Fruit fly (Drosophila melanogaster) whole organism, adult: ENCODE results near the gene CG6652.
A peak's percentile ranks its signal among the peaks of the same experiment; 100 is the strongest.

Experiments
- CG11617 ChIP-seq: fragments of 200-800 bp; sonication (Bioruptor generic); optimal IDR thresholded peaks from 2 replicates; lab custom pipeline; 2017; ENCODE audit warnings: mild to moderate bottlenecking, missing biosample characterization, missing genetic modification reagents, missing genetic modification characterization
- CG12768 ChIP-seq: fragments of 200-800 bp; sonication (Bioruptor generic); optimal IDR thresholded peaks from 2 replicates; lab custom pipeline; 2017; ENCODE audit warnings: missing biosample characterization, missing genetic modification characterization, mild to moderate bottlenecking, moderate library complexity, missing genetic modification reagents
- CG14711 ChIP-seq: fragments of 200-800 bp; sonication (Bioruptor generic); optimal IDR thresholded peaks from 2 replicates; lab custom pipeline; 2018; ENCODE audit warnings: missing biosample characterization, mild to moderate bottlenecking, missing genetic modification characterization, moderate library complexity
- CG1620 ChIP-seq: fragments of 200-800 bp; sonication (Bioruptor generic); optimal IDR thresholded peaks from 2 replicates; lab custom pipeline; 2016; ENCODE audit warnings: missing biosample characterization, missing genetic modification characterization
- CG33017 ChIP-seq: fragments of 200-800 bp; sonication (Bioruptor generic); optimal IDR thresholded peaks from 2 replicates; lab custom pipeline; 2018; ENCODE audit warnings: missing biosample characterization, mild to moderate bottlenecking, missing genetic modification characterization, moderate library complexity
- CG5204 ChIP-seq: fragments of 200-800 bp; sonication (Bioruptor generic); optimal IDR thresholded peaks from 2 replicates; lab custom pipeline; 2016; ENCODE audit warnings: missing biosample characterization, missing genetic modification characterization
- CG7045 ChIP-seq: fragments of 200-800 bp; sonication (Bioruptor generic); optimal IDR thresholded peaks from 2 replicates; lab custom pipeline; 2017; ENCODE audit warnings: missing biosample characterization, mild to moderate bottlenecking, missing genetic modification characterization
- CG7101 ChIP-seq: fragments of 200-800 bp; sonication (Bioruptor generic); optimal IDR thresholded peaks from 2 replicates; lab custom pipeline; 2018; ENCODE audit warnings: missing biosample characterization, mild to moderate bottlenecking, missing genetic modification characterization, moderate library complexity
- Clk ChIP-seq: fragments of 200-800 bp; sonication (Bioruptor generic); optimal IDR thresholded peaks from 2 replicates; lab custom pipeline; 2017; ENCODE audit warnings: missing biosample characterization, missing genetic modification characterization
- Crg-1 ChIP-seq: fragments of 200-800 bp; sonication (Bioruptor generic); optimal IDR thresholded peaks from 2 replicates; lab custom pipeline; 2016; ENCODE audit warnings: missing biosample characterization, missing genetic modification characterization
- Hr96 ChIP-seq: fragments of 200-800 bp; sonication (Bioruptor generic); optimal IDR thresholded peaks from 2 replicates; lab custom pipeline; 2016; ENCODE audit warnings: missing biosample characterization, missing genetic modification characterization
- Mnt ChIP-seq: fragments of 200-800 bp; sonication (Bioruptor generic); optimal IDR thresholded peaks from 2 replicates; lab custom pipeline; 2016; ENCODE audit warnings: missing biosample characterization, mild to moderate bottlenecking, missing genetic modification characterization
- bab1 ChIP-seq: fragments of 200-800 bp; sonication (Bioruptor generic); optimal IDR thresholded peaks from 3 replicates; lab custom pipeline; 2019; ENCODE audit warnings: missing biosample characterization, mild to moderate bottlenecking, missing genetic modification characterization, moderate library complexity
- cic ChIP-seq: fragments of 200-800 bp; sonication (Bioruptor generic); optimal IDR thresholded peaks from 2 replicates; lab custom pipeline; 2017; ENCODE audit warnings: missing biosample characterization, mild to moderate bottlenecking, missing genetic modification characterization, moderate library complexity
- cnc ChIP-seq, 2 experiments: fragments of >200 bp; optimal IDR thresholded peaks; 2 replicates each; lab custom pipeline; 2017
- kay ChIP-seq: fragments of 200-800 bp; sonication (Bioruptor generic); peaks from one replicate; lab custom pipeline; 2016; ENCODE audit warnings: missing biosample characterization, missing genetic modification characterization, borderline replicate concordance
- ovo ChIP-seq: fragments of 200-800 bp; sonication (Bioruptor generic); optimal IDR thresholded peaks from 2 replicates; lab custom pipeline; 2016; ENCODE audit warnings: missing biosample characterization, missing genetic modification characterization
- pad ChIP-seq: fragments of 200-800 bp; sonication (Bioruptor generic); optimal IDR thresholded peaks from 3 replicates; lab custom pipeline; 2017; ENCODE audit warnings: missing biosample characterization, missing genetic modification characterization, mild to moderate bottlenecking, moderate library complexity, missing genetic modification reagents
- tj ChIP-seq: fragments of 200-800 bp; sonication (Bioruptor generic); optimal IDR thresholded peaks from 3 replicates; lab custom pipeline; 2017; ENCODE audit warnings: missing biosample characterization, mild to moderate bottlenecking, missing genetic modification characterization, moderate library complexity
- toe ChIP-seq: fragments of 200-800 bp; sonication (Bioruptor generic); optimal IDR thresholded peaks from 2 replicates; lab custom pipeline; 2016; ENCODE audit warnings: missing biosample characterization, missing genetic modification characterization

CG6652 gene

DNA sequence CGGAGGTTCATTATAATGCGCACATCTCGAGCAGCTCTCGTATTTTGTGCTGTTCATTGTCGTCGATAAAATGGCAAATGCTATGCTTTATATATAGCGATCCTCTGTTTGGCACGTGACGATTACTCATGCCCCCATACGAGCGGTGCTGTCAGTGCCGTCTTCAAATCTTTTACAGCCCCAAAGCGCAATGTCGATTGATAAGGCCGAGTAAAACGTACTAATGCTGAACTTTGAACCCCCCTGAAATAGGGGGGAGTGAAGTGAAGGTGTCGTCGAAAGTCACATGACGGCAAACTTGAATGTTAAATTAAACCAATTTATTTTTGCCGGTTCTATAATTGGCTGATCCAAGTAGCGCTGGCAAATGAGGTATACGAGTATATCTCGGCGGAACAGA lies 22.4 kb downstream of the CG6652 start:
- no peak for TF ChIP-seq cnc (optimal IDR thresholded peaks at IDR 0.05; lab: Kevin White, UChicago)
- TF ChIP-seq Crg-1 (GFP tag; lab: Kevin White, UChicago) = peak; percentile 4
- peak; percentile 86 for TF ChIP-seq Hr96 (GFP tag; lab: Kevin White, UChicago)
- peak; percentile 64 for TF ChIP-seq Clk (GFP tag; lab: Kevin White, UChicago)
- peak; percentile 36 for TF ChIP-seq CG7101 (tag; lab: Kevin White, UChicago)
- peak; percentile 97 for TF ChIP-seq CG12768 (GFP tag; lab: Kevin White, UChicago)
- TF ChIP-seq Mnt (GFP tag; lab: Kevin White, UChicago) = peak; percentile 64
- TF ChIP-seq bab1 (GFP tag; lab: Kevin White, UChicago) = peak; percentile 15
- TF ChIP-seq tj (GFP tag; lab: Kevin White, UChicago) = peak; percentile 27
- peak; percentile 45 for TF ChIP-seq CG11617 (GFP tag; lab: Kevin White, UChicago)
- TF ChIP-seq CG33017 (tag; lab: Kevin White, UChicago) = peak; percentile 58
- no peak for TF ChIP-seq ovo (GFP tag; lab: Kevin White, UChicago)
- no peak for TF ChIP-seq kay
- TF ChIP-seq pad (GFP tag; lab: Kevin White, UChicago) = no peak
- peak; percentile 69 for TF ChIP-seq cic (GFP tag; lab: Kevin White, UChicago)
- TF ChIP-seq CG5204 (GFP tag; lab: Kevin White, UChicago) = no peak
- peak; percentile 43 for TF ChIP-seq CG7045
- no peak for TF ChIP-seq toe (GFP tag; lab: Kevin White, UChicago)
- TF ChIP-seq CG14711 (tag; lab: Kevin White, UChicago) = no peak
- TF ChIP-seq CG1620 (GFP tag; lab: Kevin White, UChicago) = no peak

DNA sequence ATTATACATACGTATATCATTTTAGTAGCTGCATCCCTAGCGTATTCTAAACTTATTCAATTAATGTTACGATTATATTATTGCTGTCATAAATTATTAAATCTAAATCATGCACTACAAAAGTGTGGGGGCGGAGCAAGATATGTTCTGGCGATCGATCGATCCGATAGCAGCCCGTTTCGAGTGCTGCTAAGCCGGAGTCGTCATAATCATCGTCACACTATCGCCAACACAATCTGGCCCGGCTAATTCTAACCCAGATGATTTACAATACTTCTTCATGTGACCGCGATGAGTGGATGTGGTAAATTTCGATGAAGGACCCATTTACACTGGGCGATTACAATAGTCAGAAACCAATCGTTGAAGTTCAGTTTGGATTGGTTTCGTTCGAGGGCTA lies 27.9 kb downstream of the CG6652 start:
- no peak for TF ChIP-seq Hr96 (GFP tag; lab: Kevin White, UChicago)
- no peak for TF ChIP-seq CG11617 (GFP tag; lab: Kevin White, UChicago)
- TF ChIP-seq CG1620 (GFP tag; lab: Kevin White, UChicago) = no peak
- no peak for TF ChIP-seq Clk (GFP tag; lab: Kevin White, UChicago)
- TF ChIP-seq toe (GFP tag; lab: Kevin White, UChicago) = no peak
- no peak for TF ChIP-seq tj (GFP tag; lab: Kevin White, UChicago)
- TF ChIP-seq kay = no peak
- no peak for TF ChIP-seq CG7101 (tag; lab: Kevin White, UChicago)
- TF ChIP-seq bab1 (GFP tag; lab: Kevin White, UChicago) = no peak
- no peak for TF ChIP-seq pad (GFP tag; lab: Kevin White, UChicago)
- no peak for TF ChIP-seq CG12768 (GFP tag; lab: Kevin White, UChicago)
- TF ChIP-seq Mnt (GFP tag; lab: Kevin White, UChicago) = no peak
- no peak for TF ChIP-seq CG5204 (GFP tag; lab: Kevin White, UChicago)
- no peak for TF ChIP-seq CG14711 (tag; lab: Kevin White, UChicago)
- TF ChIP-seq Crg-1 (GFP tag; lab: Kevin White, UChicago) = no peak
- no peak for TF ChIP-seq ovo (GFP tag; lab: Kevin White, UChicago)
- no peak for TF ChIP-seq cnc (optimal IDR thresholded peaks at IDR 0.05; lab: Kevin White, UChicago)
- TF ChIP-seq cic (GFP tag; lab: Kevin White, UChicago) = no peak
- no peak for TF ChIP-seq CG7045
- no peak for TF ChIP-seq CG33017 (tag; lab: Kevin White, UChicago)

DNA sequence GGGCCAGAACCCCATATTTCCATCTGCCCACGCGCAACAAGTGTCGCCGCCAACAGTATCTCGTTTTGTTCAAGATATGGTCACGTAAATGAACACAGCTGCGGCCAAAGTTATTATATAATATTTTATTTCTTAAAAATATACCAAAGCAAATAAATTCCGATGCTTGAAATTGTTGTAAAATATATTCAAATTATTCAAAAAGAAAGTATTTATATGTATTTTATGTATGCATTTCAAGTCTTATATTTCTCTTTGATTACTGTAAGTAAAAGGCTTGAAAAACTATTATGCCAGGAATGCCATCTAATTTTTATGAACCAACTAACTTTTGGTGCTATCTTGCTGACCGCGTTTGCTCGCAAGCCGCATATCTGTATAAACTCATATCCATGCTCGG lies 33.5 kb downstream of the CG6652 start:
- TF ChIP-seq Hr96 (GFP tag; lab: Kevin White, UChicago) = no peak

DNA sequence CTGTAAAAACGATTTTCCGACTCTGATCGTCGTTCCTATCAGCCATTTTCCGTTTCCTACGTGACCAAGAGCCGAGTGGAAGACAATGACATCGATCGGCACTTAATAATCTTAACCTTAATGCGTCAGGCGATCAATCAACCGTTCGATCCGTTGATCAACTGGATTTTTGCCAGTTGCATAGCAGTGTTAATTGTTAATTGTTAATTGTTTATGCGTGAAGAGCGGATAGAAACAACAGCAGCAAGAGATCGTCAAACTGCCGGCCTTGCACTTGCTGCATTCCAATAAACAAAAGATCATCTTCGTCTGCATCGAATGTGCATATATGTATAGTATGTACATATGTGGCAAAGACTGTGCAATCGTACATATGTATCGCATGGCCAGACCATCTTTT lies 34.1 kb downstream of the CG6652 start:
- TF ChIP-seq Mnt (GFP tag; lab: Kevin White, UChicago) (no peak), Hr96 (GFP tag; lab: Kevin White, UChicago) (no peak), tj (GFP tag; lab: Kevin White, UChicago) (no peak), cic (GFP tag; lab: Kevin White, UChicago) (no peak), Clk (GFP tag; lab: Kevin White, UChicago) (no peak), pad (GFP tag; lab: Kevin White, UChicago) (no peak), CG33017 (tag; lab: Kevin White, UChicago) (no peak), ovo (GFP tag; lab: Kevin White, UChicago) (no peak)

dm6 chr3L:16987347-16987746 lies 35.3 kb downstream of the CG6652 start:
- TF ChIP-seq CG7045 (no peak), tj (GFP tag; lab: Kevin White, UChicago) (no peak), CG14711 (tag; lab: Kevin White, UChicago) (no peak), ovo (GFP tag; lab: Kevin White, UChicago) (no peak), CG5204 (GFP tag; lab: Kevin White, UChicago) (no peak), CG1620 (GFP tag; lab: Kevin White, UChicago) (no peak), kay (no peak), cnc (optimal IDR thresholded peaks at IDR 0.05; lab: Kevin White, UChicago) (no peak), bab1 (GFP tag; lab: Kevin White, UChicago) (no peak), Clk (GFP tag; lab: Kevin White, UChicago) (no peak), CG33017 (tag; lab: Kevin White, UChicago) (no peak), Mnt (GFP tag; lab: Kevin White, UChicago) (no peak), pad (GFP tag; lab: Kevin White, UChicago) (no peak), toe (GFP tag; lab: Kevin White, UChicago) (no peak), CG12768 (GFP tag; lab: Kevin White, UChicago) (no peak), Hr96 (GFP tag; lab: Kevin White, UChicago) (no peak), Crg-1 (GFP tag; lab: Kevin White, UChicago) (no peak), CG7101 (tag; lab: Kevin White, UChicago) (no peak), cic (GFP tag; lab: Kevin White, UChicago) (no peak), CG11617 (GFP tag; lab: Kevin White, UChicago) (no peak)
